Fruit fly (Drosophila melanogaster) Kc167 (cell line): ENCODE measurements around the gene CG6071.

Source experiments
- Myc ChIP-seq: fragments of >200 bp; optimal IDR thresholded peaks from 2 replicates; lab custom pipeline; 2017; ENCODE audit warnings: missing external identifiers
- h ChIP-seq: fragments of >200 bp; optimal IDR thresholded peaks from 3 replicates; lab custom pipeline; 2018; ENCODE audit warnings: missing external identifiers

DNA sequence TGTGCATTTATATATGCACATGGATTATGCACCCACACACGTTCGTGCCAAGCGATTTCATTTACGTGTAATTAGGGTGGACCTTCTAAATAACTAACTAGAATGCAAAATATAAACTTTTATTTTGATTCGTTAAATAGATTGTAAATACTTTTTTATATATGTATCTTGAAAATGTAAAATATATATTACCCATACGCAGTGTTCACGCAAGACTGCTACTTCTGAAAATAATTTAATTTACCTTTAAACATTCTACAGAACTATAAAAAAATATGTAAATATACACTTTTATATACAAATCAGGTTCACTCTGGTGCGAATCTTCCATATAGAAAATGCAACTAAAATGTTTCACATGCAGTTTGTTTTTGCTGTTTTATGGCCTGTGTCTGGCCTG is 52.1 kb downstream of the CG6071 start:
- TF ChIP-seq h (lab: Kevin White, UChicago) = no peak
- TF ChIP-seq Myc (lab: Kevin White, UChicago) = no peak
